Worm (Caenorhabditis elegans): ENCODE measurements around the gene C43D7.8.

ce11 chrV:19320385-19320784, 9.1 kb upstream of the C43D7.8 start, which contains the start of gene sdz-6:
- TF ChIP-seq nhr-120 (GFP tag; IDR thresholded peaks at IDR 0.05) = no peak
- TF ChIP-seq gei-17 (GFP tag; optimal IDR thresholded peaks at IDR 0.05) = no peak
- TF ChIP-seq him-1 (tag; optimal IDR thresholded peaks at IDR 0.05) = no peak
- TF ChIP-seq aptf-2 (GFP tag; conservative IDR thresholded peaks at IDR 0.05) = no peak

Measured in whole organism, young adult.